Worm (Caenorhabditis elegans): ENCODE measurements around the gene srw-3.

DNA sequence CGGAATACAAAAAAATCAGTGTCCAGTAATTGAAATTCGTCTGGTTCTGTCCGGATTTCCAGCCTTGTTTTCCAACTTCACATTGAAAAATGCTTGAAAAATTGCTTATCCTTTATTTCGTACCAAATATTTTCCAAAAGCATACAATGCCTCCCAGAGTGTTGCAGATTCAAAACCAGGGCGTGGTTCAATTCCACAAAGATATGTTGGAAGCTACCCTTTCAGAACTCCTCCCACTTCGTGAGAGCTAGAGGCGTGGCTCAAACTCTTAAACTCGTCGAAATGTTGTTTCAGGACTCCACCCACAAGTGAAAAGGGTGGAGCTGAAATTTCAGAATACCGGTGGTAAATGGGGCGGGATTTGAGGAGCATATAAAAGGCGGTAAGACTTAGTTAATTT, 29.5 kb upstream of the srw-3 start, which contains the start of gene C12D5.3:
- TF ChIP-seq hmg-1.2 (GFP tag; IDR thresholded peaks at IDR 0.05) (no peak), ama-1 (optimal IDR thresholded peaks at IDR 0.05) (no peak), ama-1 (GFP tag; optimal IDR thresholded peaks at IDR 0.05) (no peak), him-1 (tag; optimal IDR thresholded peaks at IDR 0.05) (no peak), T26A5.8 (tag; optimal IDR thresholded peaks at IDR 0.05) (no peak), madf-10 (tag; optimal IDR thresholded peaks at IDR 0.05) (no peak), snpc-3.4 (tag; optimal IDR thresholded peaks at IDR 0.05) (no peak), nhr-90 (tag; optimal IDR thresholded peaks at IDR 0.05) (no peak), nfya-2 (GFP tag; IDR thresholded peaks at IDR 0.05) (no peak), ztf-3 (GFP tag; optimal IDR thresholded peaks at IDR 0.05) (no peak), ets-4 (GFP tag; optimal IDR thresholded peaks at IDR 0.05) (no peak)

All from whole organism, young adult.